Worm (Caenorhabditis elegans): Measurements from ENCODE around the gene T20D4.7.
"Not testable (repeated sequence)": the region's sequence is repeated elsewhere in the genome, so short reads cannot be mapped to it uniquely, and the experiment has no call there.

DNA sequence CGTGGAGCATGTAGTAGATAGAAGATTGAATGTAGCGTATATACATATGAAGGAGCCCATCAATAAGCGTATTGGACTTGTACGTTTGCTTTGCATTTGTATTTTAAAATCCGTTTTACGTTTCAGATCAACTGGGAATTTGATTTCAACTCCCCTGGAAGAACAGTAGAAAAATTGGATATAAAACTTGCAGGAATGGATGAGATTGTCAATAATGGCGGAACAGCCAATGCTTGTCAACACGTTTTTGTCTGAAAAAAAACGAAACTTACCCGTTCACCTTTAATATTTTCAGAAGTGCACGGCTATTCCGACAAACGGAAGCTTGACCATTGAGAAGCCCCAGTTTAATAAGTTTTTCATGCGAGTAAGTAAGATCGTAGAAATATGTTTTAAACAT, 40.9 kb upstream of the T20D4.7 start, which contains the start of gene C04E12.2:
- not testable (repeated sequence) for TF ChIP-seq pes-1 (GFP tag; IDR thresholded peaks at IDR 0.05); hmbx-1 (tag; optimal IDR thresholded peaks at IDR 0.05); F13C5.2 (tag; optimal IDR thresholded peaks at IDR 0.05); tbx-11 (GFP tag; IDR thresholded peaks at IDR 0.05); ama-1 (optimal IDR thresholded peaks at IDR 0.05); tbx-37 (GFP tag; conservative IDR thresholded peaks at IDR 0.05); flt-1 (GFP tag; IDR thresholded peaks at IDR 0.05); ceh-36 (tag; optimal IDR thresholded peaks at IDR 0.05); hnd-1 (tag; optimal IDR thresholded peaks at IDR 0.05); sea-1 (GFP tag; conservative IDR thresholded peaks at IDR 0.05); scrt-1 (GFP tag; IDR thresholded peaks at IDR 0.05); ceh-13 (GFP tag; optimal IDR thresholded peaks at IDR 0.05)
